Worm (Caenorhabditis elegans): ENCODE data around the gene T26E4.7.
"Not testable (repeated sequence)": the region's sequence is repeated elsewhere in the genome, so short reads cannot be mapped to it uniquely, and the experiment has no call there.

DNA sequence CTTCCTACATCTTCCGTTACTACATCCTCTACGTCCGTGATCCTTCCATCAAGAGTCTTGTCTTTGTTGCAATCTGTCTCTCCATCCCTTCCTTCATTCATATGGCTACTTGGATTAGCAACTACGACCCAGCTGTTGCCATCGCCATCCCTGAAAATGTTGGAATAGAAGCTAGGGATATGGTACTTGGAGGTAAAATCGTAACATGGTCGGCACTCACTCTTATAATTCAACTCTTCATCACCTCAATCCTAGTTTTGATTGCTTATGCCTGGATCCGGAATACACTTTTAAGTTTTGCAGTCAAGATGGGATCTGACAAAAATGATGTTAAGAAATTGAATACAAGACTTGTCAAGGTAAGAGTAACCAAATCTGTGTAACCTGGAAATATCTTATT lies 10.4 kb downstream of the T26E4.7 start, which contains the start of gene T26E4.18:
- not testable (repeated sequence) for TF ChIP-seq ref-1 (GFP tag; conservative IDR thresholded peaks at IDR 0.05); flt-1 (GFP tag; IDR thresholded peaks at IDR 0.05); ztf-29 (GFP tag; IDR thresholded peaks at IDR 0.05); ztf-23 (GFP tag; IDR thresholded peaks at IDR 0.05); klf-2 (GFP tag; conservative IDR thresholded peaks at IDR 0.05); tab-1 (GFP tag; IDR thresholded peaks at IDR 0.05); cog-1 (tag; optimal IDR thresholded peaks at IDR 0.05); med-1 (GFP tag; optimal IDR thresholded peaks at IDR 0.05; ENCODE audit: insufficient read depth); T22C8.4 (GFP tag; IDR thresholded peaks at IDR 0.05)
